Worm (Caenorhabditis elegans): ENCODE results near the gene sra-34.

DNA sequence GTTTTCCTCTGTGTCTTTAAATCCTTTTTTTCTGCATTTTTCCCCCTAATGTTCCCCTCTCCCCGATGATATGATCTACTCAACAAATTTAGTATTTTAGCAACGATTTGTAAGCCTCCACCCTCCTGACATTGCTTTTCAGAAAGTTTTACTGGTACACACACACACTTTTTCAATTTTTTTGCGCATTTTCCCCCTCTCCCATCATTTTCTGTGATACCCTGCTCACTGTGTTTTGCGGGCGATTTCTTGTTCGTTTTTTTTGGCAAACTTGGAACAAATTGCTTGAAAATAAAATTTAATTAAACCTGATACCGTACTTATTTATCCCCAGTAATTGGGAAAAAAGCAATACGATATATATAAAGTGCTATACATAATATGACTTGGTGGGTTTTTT is 47.2 kb upstream of the sra-34 start:
- TF ChIP-seq unc-62 (GFP tag; optimal IDR thresholded peaks at IDR 0.05) (no peak), snpc-4 (tag; optimal IDR thresholded peaks at IDR 0.05) (no peak), cnd-1 (tag; optimal IDR thresholded peaks at IDR 0.05) (no peak), lin-13 (tag; optimal IDR thresholded peaks at IDR 0.05) (no peak), pha-4 (tag; optimal IDR thresholded peaks at IDR 0.05) (no peak), nhr-76 (tag; optimal IDR thresholded peaks at IDR 0.05) (no peak), nhr-237 (tag; optimal IDR thresholded peaks at IDR 0.05) (no peak), mls-2 (tag; optimal IDR thresholded peaks at IDR 0.05) (no peak), ceh-83 (GFP tag; optimal IDR thresholded peaks at IDR 0.05) (no peak), nhr-12 (tag; optimal IDR thresholded peaks at IDR 0.05) (no peak)
